Worm (Caenorhabditis elegans) whole organism, young adult: ENCODE data around the gene ssna-1.

ENCODE experiments used
- B0336.3 ChIP-seq: fragments of 200-800 bp; sonication (Bioruptor generic); IDR thresholded peaks from 2 replicates; pipeline ENCODE4 v1.3.6; 2022; ENCODE audit warnings: missing genetic modification characterization, missing compliant biosample characterization
- C06A6.2 ChIP-seq: fragments of 200-800 bp; sonication (Bioruptor generic); conservative IDR thresholded peaks from 2 replicates; pipeline ENCODE4 v1.3.6; 2022; ENCODE audit warnings: missing genetic modification characterization, missing compliant biosample characterization
- D2030.7 ChIP-seq: fragments of 200-800 bp; sonication (Bioruptor generic); IDR thresholded peaks from 2 replicates; pipeline ENCODE4 v1.3.6; 2022; ENCODE audit warnings: missing genetic modification reagents, missing genetic modification characterization, missing compliant biosample characterization
- F10E7.11 ChIP-seq: sonication (generic microtip); optimal IDR thresholded peaks from 2 replicates; lab custom pipeline; 2017; ENCODE audit warnings: mild to moderate bottlenecking, missing genetic modification characterization, moderate library complexity, missing compliant biosample characterization
- F33H1.4 ChIP-seq: fragments of 200-800 bp; sonication (Bioruptor generic); IDR thresholded peaks from 2 replicates; pipeline ENCODE4 v1.3.6; 2022; ENCODE audit warnings: missing genetic modification reagents, missing genetic modification characterization, missing compliant biosample characterization
- T26A5.8 ChIP-seq: sonication (generic microtip); optimal IDR thresholded peaks from 2 replicates; lab custom pipeline; 2016; ENCODE audit warnings: missing genetic modification characterization, missing compliant biosample characterization
- Y53F4B.3 ChIP-seq: fragments of 200-800 bp; sonication (Bioruptor generic); IDR thresholded peaks from 2 replicates; pipeline ENCODE4 v1.3.6; 2022; ENCODE audit warnings: missing genetic modification reagents, missing genetic modification characterization, missing compliant biosample characterization
- Y53G8AR.9 ChIP-seq: fragments of 200-800 bp; sonication (Bioruptor generic); conservative IDR thresholded peaks from 2 replicates; pipeline ENCODE4 v1.3.6; 2022; ENCODE audit warnings: missing genetic modification reagents, missing genetic modification characterization, missing compliant biosample characterization
- Y67H2A.10 ChIP-seq: fragments of 200-800 bp; sonication (Bioruptor generic); conservative IDR thresholded peaks from 2 replicates; pipeline ENCODE4 v1.3.6; 2022; ENCODE audit warnings: missing genetic modification reagents, missing genetic modification characterization, missing compliant biosample characterization
- Y95B8A.8 ChIP-seq: fragments of 200-800 bp; sonication (Bioruptor generic); IDR thresholded peaks from 2 replicates; pipeline ENCODE4 v1.3.6; 2022; ENCODE audit warnings: missing genetic modification reagents, missing genetic modification characterization, missing compliant biosample characterization
- ama-1 ChIP-seq, 3 experiments: fragments of 150-350 bp in 1 of 3; sonication (generic microtip) in 2 of 3; optimal IDR thresholded peaks; 2 replicates each; lab custom pipeline; 2014 to 2018; ENCODE audit warnings: missing biosample characterization in 2 of 3, missing genetic modification characterization in 2 of 3, missing genetic modification reagents in 2 of 3
- athp-1 ChIP-seq: sonication (generic microtip); optimal IDR thresholded peaks from 2 replicates; lab custom pipeline; 2017; ENCODE audit warnings: mild to moderate bottlenecking, missing genetic modification characterization, missing compliant biosample characterization
- attf-5 ChIP-seq: fragments of 200-800 bp; sonication (Bioruptor generic); optimal IDR thresholded peaks from 2 replicates; lab custom pipeline; 2018; ENCODE audit warnings: mild to moderate bottlenecking, missing genetic modification characterization, missing compliant biosample characterization
- attf-6 ChIP-seq: fragments of 200-800 bp; sonication (Bioruptor generic); IDR thresholded peaks from 2 replicates; pipeline ENCODE4 v1.3.6; 2022; ENCODE audit warnings: missing genetic modification reagents, missing genetic modification characterization, missing compliant biosample characterization
- bed-1 ChIP-seq: fragments of 200-800 bp; sonication (Bioruptor generic); IDR thresholded peaks from 2 replicates; pipeline ENCODE4 v1.3.6; 2022; ENCODE audit warnings: missing genetic modification reagents, missing genetic modification characterization, missing compliant biosample characterization
- ccch-3 ChIP-seq: fragments of 200-800 bp; sonication (Bioruptor generic); optimal IDR thresholded peaks from 2 replicates; lab custom pipeline; 2018; ENCODE audit warnings: mild to moderate bottlenecking, missing genetic modification characterization, missing compliant biosample characterization
- ceh-27 ChIP-seq: fragments of 200-800 bp; sonication (Bioruptor generic); optimal IDR thresholded peaks from 2 replicates; lab custom pipeline; 2018; ENCODE audit warnings: mild to moderate bottlenecking, missing genetic modification characterization, moderate library complexity, missing compliant biosample characterization
- ceh-40 ChIP-seq: fragments of 200-800 bp; sonication (Bioruptor generic); IDR thresholded peaks from 2 replicates; pipeline ENCODE4 v1.3.6; 2022; ENCODE audit warnings: missing genetic modification characterization, missing compliant biosample characterization
- chd-7 ChIP-seq: sonication (generic microtip); optimal IDR thresholded peaks from 2 replicates; lab custom pipeline; 2016; ENCODE audit warnings: mild to moderate bottlenecking, missing genetic modification characterization, moderate library complexity, missing compliant biosample characterization
- dox-1 ChIP-seq: fragments of 200-800 bp; sonication (Bioruptor generic); IDR thresholded peaks from 2 replicates; pipeline ENCODE4 v1.3.6; 2022; ENCODE audit warnings: missing genetic modification reagents, missing genetic modification characterization, missing compliant biosample characterization
- dpl-1 ChIP-seq: fragments of 150-350 bp; optimal IDR thresholded peaks from 2 replicates; lab custom pipeline; 2014; ENCODE audit warnings: missing biosample characterization, missing genetic modification reagents, missing genetic modification characterization
- efl-1 ChIP-seq: fragments of 150-350 bp; optimal IDR thresholded peaks from 2 replicates; lab custom pipeline; 2014; ENCODE audit warnings: missing biosample characterization, missing genetic modification reagents, missing genetic modification characterization
- egl-18 ChIP-seq: fragments of 200-800 bp; sonication (Bioruptor generic); IDR thresholded peaks from 2 replicates; pipeline ENCODE4 v1.3.6; 2022; ENCODE audit warnings: missing genetic modification reagents, missing genetic modification characterization, missing compliant biosample characterization
- egl-44 ChIP-seq: fragments of 200-800 bp; sonication (Bioruptor generic); IDR thresholded peaks from 2 replicates; pipeline ENCODE4 v1.3.6; 2022; ENCODE audit warnings: missing genetic modification reagents, missing genetic modification characterization, missing compliant biosample characterization
- egrh-3 ChIP-seq: fragments of 200-800 bp; sonication (Bioruptor generic); IDR thresholded peaks from 2 replicates; pipeline ENCODE4 v1.3.6; 2022; ENCODE audit warnings: missing genetic modification reagents, missing genetic modification characterization, missing compliant biosample characterization
- ekl-4 ChIP-seq: fragments of 200-800 bp; sonication (Bioruptor generic); IDR thresholded peaks from 2 replicates; pipeline ENCODE4 v1.3.6; 2022; ENCODE audit warnings: missing genetic modification reagents, missing genetic modification characterization, missing compliant biosample characterization
- ets-4 ChIP-seq: fragments of 200-800 bp; sonication (Bioruptor generic); optimal IDR thresholded peaks from 2 replicates; lab custom pipeline; 2018; ENCODE audit warnings: mild to moderate bottlenecking, missing genetic modification characterization, missing compliant biosample characterization
- hmg-1.2 ChIP-seq: fragments of 200-800 bp; sonication (Bioruptor generic); IDR thresholded peaks from 2 replicates; pipeline ENCODE4 v1.3.6; 2022; ENCODE audit warnings: missing genetic modification reagents, missing genetic modification characterization, missing compliant biosample characterization
- let-607 ChIP-seq, 2 experiments: fragments of 200-800 bp in 1 of 2; sonication (Bioruptor generic) in 1 of 2; sonication (generic microtip) in 1 of 2; optimal IDR thresholded peaks; 2 replicates each; lab custom pipeline; 2016 to 2018; ENCODE audit warnings: mild to moderate bottlenecking in 2 of 2, missing compliant biosample characterization in 2 of 2, missing genetic modification characterization in 2 of 2, moderate library complexity in 2 of 2, missing genotype in 1 of 2
- lin-35 ChIP-seq, 3 experiments: fragments of 150-350 bp in 2 of 3; sonication (generic microtip) in 1 of 3; optimal IDR thresholded peaks; 2 replicates each; lab custom pipeline; 2014 to 2018; ENCODE audit warnings: missing biosample characterization in 3 of 3, missing genetic modification characterization in 3 of 3, missing genetic modification reagents in 3 of 3
- madf-10 ChIP-seq: sonication (generic microtip); optimal IDR thresholded peaks from 2 replicates; lab custom pipeline; 2016; ENCODE audit warnings: mild to moderate bottlenecking, missing genetic modification characterization, missing compliant biosample characterization
- mel-28 ChIP-seq: sonication (generic microtip); optimal IDR thresholded peaks from 2 replicates; lab custom pipeline; 2016; ENCODE audit warnings: borderline replicate concordance, mild to moderate bottlenecking, missing genetic modification characterization, missing compliant biosample characterization
- nfya-1 ChIP-seq: sonication (generic microtip); optimal IDR thresholded peaks from 2 replicates; lab custom pipeline; 2017; ENCODE audit warnings: antibody characterized with exemption, missing compliant biosample characterization, missing genetic modification characterization, borderline replicate concordance; ENCODE audit not compliant: insufficient read depth
- nfya-2 ChIP-seq: fragments of 200-800 bp; sonication (Bioruptor generic); IDR thresholded peaks from 2 replicates; pipeline ENCODE4 v1.3.6; 2022; ENCODE audit warnings: missing genetic modification reagents, missing genetic modification characterization, missing compliant biosample characterization
- nhr-120 ChIP-seq: fragments of 200-800 bp; sonication (Bioruptor generic); IDR thresholded peaks from 2 replicates; pipeline ENCODE4 v1.3.6; 2022; ENCODE audit warnings: missing genetic modification characterization, missing compliant biosample characterization
- rpc-1 ChIP-seq, 2 experiments: fragments of 150-350 bp in 1 of 2; sonication (generic microtip) in 1 of 2; optimal IDR thresholded peaks; 2 replicates each; lab custom pipeline; 2014 to 2018; ENCODE audit warnings: missing biosample characterization in 1 of 2, missing genetic modification characterization in 1 of 2, missing genetic modification reagents in 1 of 2, missing genotype in 1 of 2
- sea-2 ChIP-seq: fragments of 200-800 bp; sonication (Bioruptor generic); IDR thresholded peaks from 2 replicates; pipeline ENCODE4 v1.3.6; 2022; ENCODE audit warnings: missing genetic modification characterization, missing compliant biosample characterization
- snpc-1.1 ChIP-seq: sonication (generic microtip); optimal IDR thresholded peaks from 2 replicates; lab custom pipeline; 2017; ENCODE audit warnings: missing genetic modification characterization, mild to moderate bottlenecking, missing compliant biosample characterization, antibody characterized with exemption, moderate library complexity, missing genotype, missing genetic modification reagents; ENCODE audit not compliant: insufficient read depth
- tbx-9 ChIP-seq: sonication (generic microtip); optimal IDR thresholded peaks from 2 replicates; lab custom pipeline; 2016; ENCODE audit warnings: borderline replicate concordance, missing genetic modification characterization, inconsistent platforms, missing compliant biosample characterization
- unc-62 ChIP-seq: fragments of 150-350 bp; optimal IDR thresholded peaks from 2 replicates; lab custom pipeline; 2014; ENCODE audit warnings: missing biosample characterization, missing genetic modification reagents, missing genetic modification characterization
- zfh-2 ChIP-seq: fragments of 200-800 bp; sonication (Bioruptor generic); conservative IDR thresholded peaks from 2 replicates; pipeline ENCODE4 v1.3.6; 2022; ENCODE audit warnings: missing genetic modification reagents, missing genetic modification characterization, missing compliant biosample characterization
- ztf-22 ChIP-seq: fragments of 200-800 bp; sonication (Bioruptor generic); optimal IDR thresholded peaks from 2 replicates; lab custom pipeline; 2018; ENCODE audit warnings: mild to moderate bottlenecking, missing genetic modification characterization, moderate library complexity, missing compliant biosample characterization
- ztf-25 ChIP-seq: fragments of 200-800 bp; sonication (Bioruptor generic); IDR thresholded peaks from 2 replicates; pipeline ENCODE4 v1.3.6; 2022; ENCODE audit warnings: missing genetic modification reagents, missing genetic modification characterization, missing compliant biosample characterization

Gene ssna-1

ce11 chrIV:390279-390678 lies 2.4 kb downstream of the ssna-1 start, which contains the start of the genes ears-2 and uncp-18 (continued):
- peak; percentile 93 for TF ChIP-seq D2030.7 (GFP tag; lab: Robert Waterston, UW)
- peak; percentile 28 for TF ChIP-seq ztf-22
- peak in 2 of 3 experiments; percentile 76 to 88 for TF ChIP-seq lin-35 (GFP tag; optimal IDR thresholded peaks at IDR 0.05; lab: Kevin White, UChicago)
- TF ChIP-seq dpl-1: peak; percentile 46
- TF ChIP-seq ztf-25 (GFP tag; lab: Robert Waterston, UW): peak; percentile 96
- TF ChIP-seq chd-7 (tag; lab: Kevin White, UChicago): peak; percentile 66
- no peak for TF ChIP-seq nfya-2 (GFP tag; lab: Robert Waterston, UW)
- TF ChIP-seq ekl-4 (GFP tag; lab: Robert Waterston, UW): peak; percentile 73
- no peak for TF ChIP-seq ccch-3 (GFP tag; lab: Kevin White, UChicago)
- TF ChIP-seq unc-62 (GFP tag; lab: Kevin White, UChicago): no peak
- peak; percentile 96 for TF ChIP-seq athp-1 (tag; lab: Kevin White, UChicago)
- TF ChIP-seq tbx-9 (tag; lab: Kevin White, UChicago): no peak
- peak; percentile 46 for TF ChIP-seq F10E7.11 (tag; lab: Kevin White, UChicago)
- peak; percentile 97 for TF ChIP-seq C06A6.2 (GFP tag; lab: Robert Waterston, UW)
- no peak for TF ChIP-seq bed-1 (GFP tag; lab: Robert Waterston, UW)
- peak; percentile 84 for TF ChIP-seq Y67H2A.10 (GFP tag; lab: Robert Waterston, UW)
- peak; percentile 34 for TF ChIP-seq efl-1 (GFP tag; lab: Kevin White, UChicago)
- TF ChIP-seq zfh-2 (GFP tag; lab: Robert Waterston, UW): peak; percentile 93
- peak; percentile 74 for TF ChIP-seq F33H1.4
- TF ChIP-seq ceh-27 (GFP tag; lab: Kevin White, UChicago): peak; percentile 93
- no peak for TF ChIP-seq ets-4
- TF ChIP-seq mel-28 (tag; lab: Kevin White, UChicago): peak; percentile 33
- peak; percentile 68 for TF ChIP-seq rpc-1 (optimal IDR thresholded peaks at IDR 0.05; lab: Kevin White, UChicago)
- peak; percentile 3 for TF ChIP-seq rpc-1 (tag; optimal IDR thresholded peaks at IDR 0.05; lab: Kevin White, UChicago)
- no peak for TF ChIP-seq ama-1 (optimal IDR thresholded peaks at IDR 0.05; lab: Kevin White, UChicago)
- no peak for TF ChIP-seq ama-1 (GFP tag; optimal IDR thresholded peaks at IDR 0.05; lab: Kevin White, UChicago)
- TF ChIP-seq Y95B8A.8 (GFP tag; lab: Robert Waterston, UW): peak; percentile 88
- no peak for TF ChIP-seq ceh-40
- TF ChIP-seq nhr-120: no peak
- peak; percentile 89 for TF ChIP-seq madf-10 (tag; lab: Kevin White, UChicago)
- peak; percentile 88 for TF ChIP-seq Y53G8AR.9 (GFP tag; lab: Robert Waterston, UW)
- TF ChIP-seq T26A5.8 (tag; lab: Kevin White, UChicago): no peak
- TF ChIP-seq B0336.3 (GFP tag; lab: Robert Waterston, UW): peak; percentile 93
- peak; percentile 89 for TF ChIP-seq egl-44 (GFP tag; lab: Robert Waterston, UW)
- TF ChIP-seq hmg-1.2: peak; percentile 73
- TF ChIP-seq egl-18 (GFP tag; lab: Robert Waterston, UW): 0 out of 2 replicates have a peak, but pooled peaks have one; percentile 48
- TF ChIP-seq dox-1 (GFP tag; lab: Robert Waterston, UW): peak; percentile 97
- TF ChIP-seq snpc-1.1: peak; percentile 66
- TF ChIP-seq egrh-3: peak; percentile 86
- no peak for TF ChIP-seq attf-6 (GFP tag; lab: Robert Waterston, UW)
- TF ChIP-seq attf-5 (GFP tag; lab: Kevin White, UChicago): peak; percentile 98
- peak in 1 of 2 experiments; percentile 77 for TF ChIP-seq let-607 (tag; optimal IDR thresholded peaks at IDR 0.05; lab: Kevin White, UChicago)
- no peak for TF ChIP-seq Y53F4B.3 (GFP tag; lab: Robert Waterston, UW)
- no peak for TF ChIP-seq sea-2
- no peak for TF ChIP-seq nfya-1 (tag; lab: Kevin White, UChicago)
